Worm (Caenorhabditis elegans): ENCODE results near the gene K09C4.1.

- TF ChIP-seq egl-27 (tag; optimal IDR thresholded peaks at IDR 0.05) (no peak), aly-2 (tag; optimal IDR thresholded peaks at IDR 0.05) (no peak), nhr-11 (tag; optimal IDR thresholded peaks at IDR 0.05) (no peak), nhr-77 (tag; optimal IDR thresholded peaks at IDR 0.05) (no peak), nhr-67 (tag; optimal IDR thresholded peaks at IDR 0.05) (no peak), ama-1 (optimal IDR thresholded peaks at IDR 0.05) (no peak), mdl-1 (tag; optimal IDR thresholded peaks at IDR 0.05) (no peak)
Measured at ce11 chrX:3256784-3257493, 41.7 kb upstream of the K09C4.1 start, which contains the start of gene lbp-3.

Data from whole organism, L3 larva.